Worm (Caenorhabditis elegans) whole organism, young adult: Measurements from ENCODE around the gene Y32H12A.1.

Source experiments
- ceh-91 ChIP-seq: fragments of 200-800 bp; sonication (Bioruptor generic); IDR thresholded peaks from 2 replicates; pipeline ENCODE4 v1.3.6; 2022; ENCODE audit warnings: missing genetic modification reagents, missing genetic modification characterization, missing compliant biosample characterization
- efl-1 ChIP-seq: fragments of 150-350 bp; optimal IDR thresholded peaks from 2 replicates; lab custom pipeline; 2014; ENCODE audit warnings: missing biosample characterization, missing genetic modification reagents, missing genetic modification characterization
- hmg-20 ChIP-seq: fragments of 200-800 bp; sonication (Bioruptor generic); IDR thresholded peaks from 2 replicates; pipeline ENCODE4 v1.3.6; 2022; ENCODE audit warnings: missing genetic modification reagents, missing genetic modification characterization, missing compliant biosample characterization
- mel-28 ChIP-seq: sonication (generic microtip); optimal IDR thresholded peaks from 2 replicates; lab custom pipeline; 2016; ENCODE audit warnings: borderline replicate concordance, mild to moderate bottlenecking, missing genetic modification characterization, missing compliant biosample characterization
- nhr-80 ChIP-seq: sonication (generic microtip); optimal IDR thresholded peaks from 2 replicates; lab custom pipeline; 2016; ENCODE audit warnings: missing genetic modification characterization, missing compliant biosample characterization
- ztf-22 ChIP-seq: fragments of 200-800 bp; sonication (Bioruptor generic); optimal IDR thresholded peaks from 2 replicates; lab custom pipeline; 2018; ENCODE audit warnings: mild to moderate bottlenecking, missing genetic modification characterization, moderate library complexity, missing compliant biosample characterization

DNA sequence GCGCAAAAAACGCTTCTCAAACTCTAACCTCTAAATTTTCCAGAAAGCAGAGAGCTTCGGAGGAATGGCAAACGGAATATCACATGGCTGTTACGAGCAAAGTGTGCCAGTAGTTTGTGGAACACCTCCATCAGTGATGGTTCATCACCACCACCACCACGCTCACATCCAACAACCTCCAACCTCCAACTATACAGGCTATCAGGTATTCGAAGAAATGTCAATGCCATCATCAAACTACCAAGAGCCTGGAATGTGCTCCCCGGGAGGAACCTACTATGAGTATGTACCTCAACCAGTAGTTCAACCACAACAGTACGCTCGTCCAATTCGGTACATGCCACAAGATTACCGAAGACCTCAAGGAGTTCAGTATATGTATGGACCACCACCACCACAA is 18.5 kb upstream of the Y32H12A.1 start:
- no peak for TF ChIP-seq nhr-80
- no peak for TF ChIP-seq hmg-20 (GFP tag; lab: Robert Waterston, UW)
- TF ChIP-seq ceh-91 (GFP tag; lab: Robert Waterston, UW) = no peak
- TF ChIP-seq mel-28 (tag; lab: Kevin White, UChicago) = no peak
- TF ChIP-seq ztf-22 (GFP tag; lab: Kevin White, UChicago) = no peak
- no peak for TF ChIP-seq efl-1
